Worm (Caenorhabditis elegans) whole organism, L2 larva: ENCODE data around the gene srx-65.
A peak's percentile ranks its signal among the peaks of the same experiment; 100 is the strongest.

Source experiments
- elt-1 ChIP-seq: fragments of 150-350 bp; optimal IDR thresholded peaks from 2 replicates; lab custom pipeline; 2014; ENCODE audit warnings: missing biosample characterization, missing genetic modification characterization
- fos-1 ChIP-seq: fragments of 150-350 bp; optimal IDR thresholded peaks from 2 replicates; lab custom pipeline; 2014; ENCODE audit warnings: missing biosample characterization, missing genetic modification characterization
- lsy-2 ChIP-seq, 2 experiments: fragments of 150-350 bp in 1 of 2; sonication (generic microtip) in 1 of 2; optimal IDR thresholded peaks; 2 replicates each; lab custom pipeline; 2014 to 2017; ENCODE audit warnings: missing biosample characterization in 2 of 2, missing genetic modification characterization in 2 of 2
- nhr-11 ChIP-seq: fragments of 150-350 bp; optimal IDR thresholded peaks from 2 replicates; lab custom pipeline; 2014; ENCODE audit warnings: missing biosample characterization, missing genetic modification characterization
- nhr-237 ChIP-seq: fragments of 150-350 bp; optimal IDR thresholded peaks from 2 replicates; lab custom pipeline; 2014; ENCODE audit warnings: missing biosample characterization, missing genetic modification characterization
- snpc-4 ChIP-seq: fragments of 150-350 bp; optimal IDR thresholded peaks from 2 replicates; lab custom pipeline; 2014; ENCODE audit warnings: missing biosample characterization, missing genetic modification characterization
- ztf-11 ChIP-seq: sonication (generic microtip); optimal IDR thresholded peaks from 2 replicates; lab custom pipeline; 2017; ENCODE audit warnings: missing biosample characterization, missing genetic modification characterization

DNA sequence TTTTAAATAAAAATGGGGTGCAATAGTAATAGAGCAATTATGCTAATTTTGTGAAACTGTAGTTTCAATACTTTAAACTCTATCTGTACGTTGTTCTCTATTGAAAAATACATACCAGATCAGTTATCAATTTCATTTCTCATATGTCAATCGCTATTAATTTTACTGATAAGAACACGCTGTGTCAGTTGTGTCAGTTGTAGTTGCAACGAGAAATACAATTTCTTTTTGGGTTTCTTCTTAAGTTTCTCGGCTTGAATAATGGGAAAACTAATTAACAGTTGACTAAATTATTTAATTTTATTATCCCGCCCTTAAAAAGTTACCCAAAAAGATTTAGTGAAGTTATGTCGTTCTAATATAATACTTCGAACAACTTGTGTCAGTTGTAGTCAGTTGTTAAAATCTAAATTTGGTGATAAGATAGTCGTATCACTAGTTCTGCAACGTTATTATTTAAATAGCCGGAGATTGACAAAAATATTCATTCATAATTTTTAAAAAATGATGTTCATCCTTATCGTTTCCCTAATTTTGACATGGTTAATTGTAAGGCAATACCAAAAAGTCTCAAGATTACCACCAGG, 14.2 kb downstream of the srx-65 start, which contains the start of gene cyp-35A5:
- no peak for TF ChIP-seq nhr-11
- peak; percentile 7 for TF ChIP-seq fos-1 (tag; lab: Kevin White, UChicago)
- TF ChIP-seq snpc-4 (tag; lab: Kevin White, UChicago) = no peak
- no peak for TF ChIP-seq elt-1 (tag; lab: Kevin White, UChicago)
- no peak for TF ChIP-seq lsy-2 (tag; optimal IDR thresholded peaks at IDR 0.05; lab: Kevin White, UChicago)
- no peak for TF ChIP-seq ztf-11 (tag; lab: Kevin White, UChicago)
- TF ChIP-seq nhr-237 (tag; lab: Kevin White, UChicago) = no peak
